3 worm cellular contexts compared by ENCODE assay signal in the genomic region with DNA sequence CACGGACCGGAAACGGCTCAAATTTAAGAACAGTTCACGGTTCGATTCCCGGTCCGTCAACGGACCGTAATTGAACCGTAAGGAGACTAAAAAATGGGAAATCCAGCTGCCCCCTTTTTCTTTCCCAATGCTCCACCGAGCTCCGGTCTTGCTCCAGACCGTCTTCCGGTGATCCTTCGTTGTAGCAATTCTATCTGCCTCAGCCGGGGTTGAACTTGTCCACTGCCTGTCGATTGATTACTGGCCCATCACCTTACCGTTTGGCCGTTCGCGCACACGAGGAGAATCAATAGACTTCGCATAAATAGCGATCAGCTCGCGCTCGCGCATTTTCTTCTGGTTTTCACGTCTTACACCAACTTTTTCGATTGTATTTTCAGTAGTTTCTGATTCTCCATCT.
TF ChIP-seq lines count a peak whose summit lies in the region.
"Not testable (repeated sequence)": the region's sequence is repeated elsewhere in the genome, so short reads cannot be mapped to it uniquely, and the experiment has no call there.

No protein-coding gene starts in this region.

TF ChIP-seq in whole organism, L4 larva, 104 proteins besides CTCF, POLR2A, EP300 and RAD21:
- peak; percentile 17; the same call in 1 of the 2 replicates for TF ChIP-seq pha-4 (GFP tag; IDR thresholded peaks at IDR 0.05; lab: Robert Waterston, UW)
- not testable (repeated sequence) for TF ChIP-seq pha-4 (tag; optimal IDR thresholded peaks at IDR 0.05; lab: Kevin White, UChicago)
- TF ChIP-seq lin-38 (GFP tag; IDR thresholded peaks at IDR 0.05; lab: Robert Waterston, UW): peak; percentile 48
- TF ChIP-seq set-16 (GFP tag; IDR thresholded peaks at IDR 0.05; lab: Robert Waterston, UW): 0 out of 2 replicates have a peak, but pooled peaks have one; percentile 29

TF ChIP-seq in whole organism, early embryonic, 17 proteins besides CTCF, POLR2A, EP300 and RAD21:
- peak; percentile 24; the same call in 1 of the 2 replicates for TF ChIP-seq pes-1 (GFP tag; IDR thresholded peaks at IDR 0.05; lab: Robert Waterston, UW)

TF ChIP-seq in whole organism, young adult, 124 proteins besides CTCF, POLR2A, EP300 and RAD21:
- TF ChIP-seq lin-26 (GFP tag; IDR thresholded peaks at IDR 0.05; lab: Robert Waterston, UW) (peak; percentile 79), rpc-1 (tag; optimal IDR thresholded peaks at IDR 0.05; lab: Kevin White, UChicago) (peak; percentile 21), hmg-1.2 (GFP tag; IDR thresholded peaks at IDR 0.05; lab: Robert Waterston, UW) (peak; percentile 29; the same call in 1 of the 2 replicates), mcd-1 (GFP tag; IDR thresholded peaks at IDR 0.05; lab: Robert Waterston, UW) (peak; percentile 27; the same call in 1 of the 2 replicates), madf-6 (GFP tag; IDR thresholded peaks at IDR 0.05; lab: Robert Waterston, UW) (peak; percentile 42; the same call in 1 of the 2 replicates), egl-44 (GFP tag; IDR thresholded peaks at IDR 0.05; lab: Robert Waterston, UW) (peak; percentile 69), pbrm-1 (GFP tag; IDR thresholded peaks at IDR 0.05; lab: Robert Waterston, UW) (0 out of 2 replicates have a peak, but pooled peaks have one; percentile 31)
- TF ChIP-seq rpc-1 (optimal IDR thresholded peaks at IDR 0.05; lab: Kevin White, UChicago): not testable (repeated sequence)
